Worm (Caenorhabditis elegans): ENCODE measurements around the gene K09C4.5.
A peak's percentile ranks its signal among the peaks of the same experiment; 100 is the strongest.

Gene K09C4.5

ce11 chrX:3313939-3314338 is 31.5 kb downstream of the K09C4.5 start:
- TF ChIP-seq efl-1 (optimal IDR thresholded peaks at IDR 0.05) (no peak), efl-1 (GFP tag; optimal IDR thresholded peaks at IDR 0.05 in 1 of 2) (peak in 1 of 2 experiments; percentile 51), aha-1 (tag; optimal IDR thresholded peaks at IDR 0.05) (no peak), egl-13 (tag; optimal IDR thresholded peaks at IDR 0.05) (no peak), nhr-47 (tag; optimal IDR thresholded peaks at IDR 0.05) (no peak)

- TF ChIP-seq fkh-10 (GFP tag; optimal IDR thresholded peaks at IDR 0.05) = no peak
- TF ChIP-seq nhr-20 (tag; optimal IDR thresholded peaks at IDR 0.05) = no peak
- TF ChIP-seq rnt-1 (tag; optimal IDR thresholded peaks at IDR 0.05) = no peak
- TF ChIP-seq nhr-12 (tag; optimal IDR thresholded peaks at IDR 0.05) = no peak
- TF ChIP-seq nhr-19 (GFP tag; conservative IDR thresholded peaks at IDR 0.05) = no peak
- no peak for TF ChIP-seq irx-1 (tag; optimal IDR thresholded peaks at IDR 0.05)
- TF ChIP-seq nhr-71 (tag; optimal IDR thresholded peaks at IDR 0.05) = no peak
- TF ChIP-seq hpl-2 (GFP tag; optimal IDR thresholded peaks at IDR 0.05) = no peak
- no peak for TF ChIP-seq lin-14 (GFP tag; optimal IDR thresholded peaks at IDR 0.05)
- TF ChIP-seq tbx-2 (tag; optimal IDR thresholded peaks at IDR 0.05) = no peak
- TF ChIP-seq snpc-4 (tag; optimal IDR thresholded peaks at IDR 0.05) = no peak
- no peak for TF ChIP-seq ceh-88 (GFP tag; IDR thresholded peaks at IDR 0.05)
- no peak for TF ChIP-seq egl-13 (tag; optimal IDR thresholded peaks at IDR 0.05)
- TF ChIP-seq efl-3 (GFP tag; optimal IDR thresholded peaks at IDR 0.05) = no peak
- TF ChIP-seq sox-4 (tag; optimal IDR thresholded peaks at IDR 0.05) = no peak
These were observed 32.6 kb downstream of the K09C4.5 start, which contains the start of gene ddr-2 for ce11 chrX:3315014-3315413. Gene ddr-2 (plus strand): TSS chrX:3315314.

ce11 chrX:3315891-3316657 is 33.6 kb downstream of the K09C4.5 start:
- TF ChIP-seq isw-1 (GFP tag; IDR thresholded peaks at IDR 0.05) (no peak), nhr-71 (tag; optimal IDR thresholded peaks at IDR 0.05) (no peak), nhr-28 (tag; optimal IDR thresholded peaks at IDR 0.05) (no peak), sup-37 (GFP tag; optimal IDR thresholded peaks at IDR 0.05) (no peak), Y116A8C.19 (tag; optimal IDR thresholded peaks at IDR 0.05; ENCODE audit: borderline replicate concordance) (no peak), efl-1 (optimal IDR thresholded peaks at IDR 0.05) (no peak), efl-1 (GFP tag; optimal IDR thresholded peaks at IDR 0.05 in 1 of 2) (peak in 1 of 2 experiments; percentile 7), aly-2 (tag; optimal IDR thresholded peaks at IDR 0.05) (no peak)

- TF ChIP-seq nhr-11 (tag; optimal IDR thresholded peaks at IDR 0.05) = no peak
- no peak for TF ChIP-seq efl-1 (optimal IDR thresholded peaks at IDR 0.05)
- TF ChIP-seq efl-1 (GFP tag; optimal IDR thresholded peaks at IDR 0.05 in 1 of 2) = peak in 1 of 2 experiments; percentile 49
These were observed 34.4 kb downstream of the K09C4.5 start for ce11 chrX:3316830-3317229.

ce11 chrX:3326175-3326574 is 43.7 kb downstream of the K09C4.5 start, which contains the start of gene F11D5.6:
Gene F11D5.6 (minus strand): TSS chrX:3326275.
- no peak for TF ChIP-seq pax-3 (tag; optimal IDR thresholded peaks at IDR 0.05)
- TF ChIP-seq nhr-85 (tag) = no peak
- TF ChIP-seq ama-1 (optimal IDR thresholded peaks at IDR 0.05) = no peak
- no peak for TF ChIP-seq nhr-71 (tag; optimal IDR thresholded peaks at IDR 0.05)
- TF ChIP-seq nhr-28 (tag; optimal IDR thresholded peaks at IDR 0.05) = no peak
- no peak for TF ChIP-seq jun-1 (tag; optimal IDR thresholded peaks at IDR 0.05)
- no peak for TF ChIP-seq unc-86 (tag; optimal IDR thresholded peaks at IDR 0.05)
- TF ChIP-seq ceh-8 (GFP tag; optimal IDR thresholded peaks at IDR 0.05) = no peak
- no peak for TF ChIP-seq nhr-84 (tag; optimal IDR thresholded peaks at IDR 0.05)
- TF ChIP-seq F16B12.6 (tag; optimal IDR thresholded peaks at IDR 0.05) = no peak
- TF ChIP-seq lir-3 (tag; optimal IDR thresholded peaks at IDR 0.05; ENCODE audit: poor library complexity) = no peak
- no peak for TF ChIP-seq alr-1 (tag; optimal IDR thresholded peaks at IDR 0.05; ENCODE audit: borderline replicate concordance)
- no peak for TF ChIP-seq nhr-11 (tag; optimal IDR thresholded peaks at IDR 0.05)
- no peak for TF ChIP-seq sptf-1 (tag; optimal IDR thresholded peaks at IDR 0.05)
- TF ChIP-seq lin-35 (GFP tag; optimal IDR thresholded peaks at IDR 0.05) = no peak
- no peak for TF ChIP-seq ceh-82 (tag; optimal IDR thresholded peaks at IDR 0.05)
- TF ChIP-seq xbp-1 (tag; optimal IDR thresholded peaks at IDR 0.05) = no peak
- no peak for TF ChIP-seq ets-5 (GFP tag; IDR thresholded peaks at IDR 0.05)
- no peak for TF ChIP-seq lin-15B (tag; optimal IDR thresholded peaks at IDR 0.05)

Measured in whole organism, L1 larva.